Worm (Caenorhabditis elegans) whole organism, mixed stage, embryonic: ENCODE results near the gene cdh-7.

Experiments used
- bed-3 ChIP-seq: fragments of 200-800 bp; sonication (Bioruptor generic); optimal IDR thresholded peaks from 3 replicates; lab custom pipeline; 2018; ENCODE audit warnings: mild to moderate bottlenecking, missing genetic modification characterization, moderate library complexity, missing compliant biosample characterization
- blmp-1 ChIP-seq: fragments of 150-350 bp; optimal IDR thresholded peaks from 2 replicates; lab custom pipeline; 2014; ENCODE audit warnings: missing biosample characterization, missing genetic modification characterization
- ceh-39 ChIP-seq: fragments of 150-350 bp; optimal IDR thresholded peaks from 2 replicates; lab custom pipeline; 2014; ENCODE audit warnings: missing biosample characterization, missing genetic modification characterization
- ceh-83 ChIP-seq: fragments of 200-800 bp; sonication (Bioruptor generic); optimal IDR thresholded peaks from 2 replicates; lab custom pipeline; 2018; ENCODE audit warnings: mild to moderate bottlenecking, missing genetic modification characterization, missing compliant biosample characterization
- ces-1 ChIP-seq: fragments of 150-350 bp; optimal IDR thresholded peaks from 2 replicates; lab custom pipeline; 2014; ENCODE audit warnings: missing biosample characterization, missing genetic modification reagents, missing genetic modification characterization
- cnd-1 ChIP-seq: fragments of 200-800 bp; sonication (Bioruptor generic); optimal IDR thresholded peaks from 2 replicates; lab custom pipeline; 2018; ENCODE audit warnings: mild to moderate bottlenecking, missing genetic modification characterization, missing compliant biosample characterization
- drap-1 ChIP-seq: fragments of 200-800 bp; sonication (Bioruptor generic); optimal IDR thresholded peaks from 3 replicates; lab custom pipeline; 2018; ENCODE audit warnings: mild to moderate bottlenecking, missing genetic modification characterization, missing compliant biosample characterization
- elt-1 ChIP-seq: sonication (generic microtip); optimal IDR thresholded peaks from 2 replicates; lab custom pipeline; 2017; ENCODE audit warnings: missing genetic modification characterization, mild to moderate bottlenecking, missing compliant biosample characterization, antibody characterized with exemption, moderate library complexity, borderline replicate concordance; ENCODE audit not compliant: insufficient read depth
- elt-3 ChIP-seq: fragments of 150-350 bp; optimal IDR thresholded peaks from 2 replicates; lab custom pipeline; 2014; ENCODE audit warnings: missing biosample characterization, missing genetic modification characterization
- flh-1 ChIP-seq: fragments of 200-800 bp; sonication (Bioruptor generic); optimal IDR thresholded peaks from 2 replicates; lab custom pipeline; 2018; ENCODE audit warnings: mild to moderate bottlenecking, missing genetic modification characterization, moderate library complexity, missing compliant biosample characterization
- ham-2 ChIP-seq: fragments of 200-800 bp; sonication (Bioruptor generic); optimal IDR thresholded peaks from 2 replicates; lab custom pipeline; 2018; ENCODE audit warnings: mild to moderate bottlenecking, missing genetic modification characterization, missing compliant biosample characterization
- hlh-1 ChIP-seq: fragments of 150-350 bp; optimal IDR thresholded peaks from 2 replicates; lab custom pipeline; 2014; ENCODE audit warnings: missing biosample characterization, missing genetic modification reagents, missing genetic modification characterization
- lin-13 ChIP-seq: fragments of 150-350 bp; optimal IDR thresholded peaks from 2 replicates; lab custom pipeline; 2014; ENCODE audit warnings: missing biosample characterization, missing genetic modification characterization
- lin-32 ChIP-seq: fragments of 200-800 bp; sonication (Bioruptor generic); optimal IDR thresholded peaks from 2 replicates; lab custom pipeline; 2018; ENCODE audit warnings: mild to moderate bottlenecking, missing genetic modification characterization, missing compliant biosample characterization
- lsy-2 ChIP-seq: fragments of 150-350 bp; optimal IDR thresholded peaks from 2 replicates; lab custom pipeline; 2014; ENCODE audit warnings: missing biosample characterization, missing genetic modification characterization
- mab-5 ChIP-seq: fragments of 150-350 bp; optimal IDR thresholded peaks from 2 replicates; lab custom pipeline; 2014; ENCODE audit warnings: missing biosample characterization, missing genetic modification characterization
- mep-1 ChIP-seq: fragments of 150-350 bp; optimal IDR thresholded peaks from 2 replicates; lab custom pipeline; 2017; ENCODE audit warnings: missing biosample characterization, missing genetic modification reagents, missing genetic modification characterization, inconsistent platforms
- mls-2 ChIP-seq: sonication (generic microtip); optimal IDR thresholded peaks from 2 replicates; lab custom pipeline; 2016; ENCODE audit warnings: mild to moderate bottlenecking, missing genetic modification characterization, moderate library complexity, missing compliant biosample characterization
- nhr-12 ChIP-seq: fragments of 150-350 bp; optimal IDR thresholded peaks from 2 replicates; lab custom pipeline; 2014; ENCODE audit warnings: missing biosample characterization, missing genetic modification characterization
- nhr-2 ChIP-seq: fragments of 150-350 bp; optimal IDR thresholded peaks from 2 replicates; lab custom pipeline; 2014; ENCODE audit warnings: missing biosample characterization, missing genetic modification characterization
- nhr-237 ChIP-seq: fragments of 150-350 bp; optimal IDR thresholded peaks from 2 replicates; lab custom pipeline; 2014; ENCODE audit warnings: missing biosample characterization, missing genetic modification characterization
- nhr-28 ChIP-seq: fragments of 150-350 bp; optimal IDR thresholded peaks from 2 replicates; lab custom pipeline; 2014; ENCODE audit warnings: missing biosample characterization, missing genetic modification characterization
- nhr-76 ChIP-seq: sonication (generic microtip); optimal IDR thresholded peaks from 2 replicates; lab custom pipeline; 2017; ENCODE audit warnings: missing biosample characterization, missing genetic modification characterization
- pha-4 ChIP-seq: fragments of 150-350 bp; optimal IDR thresholded peaks from 2 replicates; lab custom pipeline; 2018; ENCODE audit warnings: missing biosample characterization, missing genetic modification reagents, missing genetic modification characterization
- sem-2 ChIP-seq: fragments of 200-800 bp; sonication (Bioruptor generic); optimal IDR thresholded peaks from 2 replicates; lab custom pipeline; 2018; ENCODE audit warnings: mild to moderate bottlenecking, missing genetic modification characterization, missing compliant biosample characterization
- snpc-4 ChIP-seq: fragments of 150-350 bp; optimal IDR thresholded peaks from 2 replicates; lab custom pipeline; 2014; ENCODE audit warnings: missing biosample characterization, missing genetic modification characterization
- sptf-1 ChIP-seq: sonication (generic microtip); optimal IDR thresholded peaks from 2 replicates; lab custom pipeline; 2017; ENCODE audit warnings: mild to moderate bottlenecking, missing genetic modification characterization, moderate library complexity, missing compliant biosample characterization
- unc-120 ChIP-seq: sonication (generic microtip); optimal IDR thresholded peaks from 2 replicates; lab custom pipeline; 2017; ENCODE audit warnings: missing genetic modification characterization, missing compliant biosample characterization; ENCODE audit not compliant: poor library complexity, severe bottlenecking
- unc-39 ChIP-seq: fragments of 150-350 bp; optimal IDR thresholded peaks from 2 replicates; lab custom pipeline; 2014; ENCODE audit warnings: missing biosample characterization, missing genetic modification characterization
- unc-62 ChIP-seq: fragments of 150-350 bp; optimal IDR thresholded peaks from 2 replicates; lab custom pipeline; 2014; ENCODE audit warnings: missing biosample characterization, missing genetic modification reagents, missing genetic modification characterization
- zip-8 ChIP-seq: fragments of 150-350 bp; optimal IDR thresholded peaks from 2 replicates; lab custom pipeline; 2014; ENCODE audit warnings: missing biosample characterization, missing genetic modification characterization
- ztf-11 ChIP-seq: fragments of 150-350 bp; optimal IDR thresholded peaks from 2 replicates; lab custom pipeline; 2014; ENCODE audit warnings: missing biosample characterization, missing genetic modification characterization

Gene cdh-7

ce11 chrII:14816086-14816485 lies 26.9 kb upstream of the cdh-7 start:
- TF ChIP-seq lin-32 (GFP tag; lab: Kevin White, UChicago) (no peak), nhr-76 (no peak), mab-5 (tag; lab: Kevin White, UChicago) (no peak), blmp-1 (tag; lab: Kevin White, UChicago) (no peak), ceh-83 (GFP tag; lab: Kevin White, UChicago) (no peak), ces-1 (GFP tag; lab: Kevin White, UChicago) (no peak), mls-2 (tag; lab: Kevin White, UChicago) (no peak), unc-39 (no peak), pha-4 (tag; lab: Kevin White, UChicago) (no peak), sem-2 (GFP tag; lab: Kevin White, UChicago) (no peak), nhr-237 (tag; lab: Kevin White, UChicago) (no peak), hlh-1 (tag; lab: Kevin White, UChicago) (no peak), elt-3 (tag; lab: Kevin White, UChicago) (no peak), cnd-1 (tag; lab: Kevin White, UChicago) (no peak), ztf-11 (tag; lab: Kevin White, UChicago) (no peak), drap-1 (GFP tag; lab: Kevin White, UChicago) (no peak), zip-8 (tag; lab: Kevin White, UChicago) (no peak), ham-2 (GFP tag; lab: Kevin White, UChicago) (no peak)

DNA sequence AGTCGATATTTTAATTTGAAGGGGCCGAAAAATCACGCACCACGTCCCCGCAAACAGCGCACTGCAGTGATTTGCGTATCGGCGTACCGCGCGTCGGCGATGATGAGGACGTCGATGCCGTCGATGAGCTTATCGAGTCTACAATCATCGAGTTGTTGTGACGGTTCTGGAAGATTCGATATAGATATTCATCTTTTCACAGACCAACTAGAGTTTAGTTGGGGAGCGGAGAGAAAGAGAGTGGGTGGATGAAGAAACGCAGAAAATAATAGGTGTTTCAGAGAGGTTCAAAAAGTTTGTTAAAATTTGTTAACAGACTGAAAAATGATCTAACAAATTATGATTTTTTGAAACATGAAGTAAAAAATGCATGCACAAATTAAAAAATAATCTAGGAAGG lies 24.7 kb upstream of the cdh-7 start, which contains the start of gene nhr-61:
Gene nhr-61, minus strand, starts transcription at position 168 of the 400 bp plus-strand sequence.
- TF ChIP-seq blmp-1 (tag; lab: Kevin White, UChicago): no peak
- peak; percentile 73 for TF ChIP-seq elt-1 (tag; lab: Kevin White, UChicago)

DNA sequence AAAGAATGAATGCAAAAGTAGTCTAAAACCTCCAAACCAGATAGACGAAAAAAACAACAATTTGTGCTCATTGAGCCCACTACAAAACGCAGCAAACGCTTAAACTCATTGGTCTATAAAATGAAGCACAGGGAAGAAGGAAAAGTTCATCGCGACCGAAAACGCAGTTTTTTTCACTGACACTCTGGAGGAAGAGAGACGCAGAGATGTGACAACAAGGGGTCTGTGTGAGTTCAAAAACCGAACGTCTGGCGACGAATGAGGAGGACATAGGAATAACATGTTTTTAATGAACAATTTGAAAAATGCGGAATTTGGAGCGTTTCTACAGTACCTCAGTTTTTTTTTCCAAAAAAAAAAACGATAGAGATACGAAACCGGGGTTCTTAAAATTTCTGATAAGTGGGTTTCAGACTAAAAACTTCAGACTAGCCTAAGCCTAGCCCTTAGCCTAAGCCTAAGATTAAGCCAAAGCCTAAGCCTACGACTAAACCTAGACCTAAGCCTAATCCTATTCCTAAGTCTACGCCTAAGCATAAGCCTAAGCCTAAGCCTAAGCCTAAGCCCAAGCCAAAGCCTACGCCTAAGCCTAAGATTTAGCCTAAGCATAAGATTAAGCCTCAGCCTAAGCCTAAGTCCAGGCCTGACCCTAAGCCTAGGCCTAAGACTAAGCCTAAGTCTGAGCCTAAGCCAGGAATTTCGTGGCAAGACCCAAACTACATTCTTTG lies 23.6 kb upstream of the cdh-7 start:
- TF ChIP-seq drap-1 (GFP tag; lab: Kevin White, UChicago) (no peak), sptf-1 (tag; lab: Kevin White, UChicago) (no peak), pha-4 (tag; lab: Kevin White, UChicago) (no peak), ham-2 (GFP tag; lab: Kevin White, UChicago) (peak; percentile 36), bed-3 (GFP tag; lab: Kevin White, UChicago) (no peak), ceh-83 (GFP tag; lab: Kevin White, UChicago) (no peak), zip-8 (tag; lab: Kevin White, UChicago) (no peak)

ce11 chrII:14820460-14820859 lies 22.6 kb upstream of the cdh-7 start:
- TF ChIP-seq drap-1 (GFP tag; lab: Kevin White, UChicago) (no peak), ham-2 (GFP tag; lab: Kevin White, UChicago) (no peak), elt-1 (tag; lab: Kevin White, UChicago) (no peak), snpc-4 (no peak), nhr-12 (tag; lab: Kevin White, UChicago) (no peak), lin-32 (GFP tag; lab: Kevin White, UChicago) (no peak), mls-2 (tag; lab: Kevin White, UChicago) (no peak), ztf-11 (tag; lab: Kevin White, UChicago) (no peak), pha-4 (tag; lab: Kevin White, UChicago) (no peak), nhr-28 (tag; lab: Kevin White, UChicago) (no peak), unc-120 (tag; lab: Kevin White, UChicago) (no peak), mab-5 (tag; lab: Kevin White, UChicago) (no peak), hlh-1 (tag; lab: Kevin White, UChicago) (no peak), ces-1 (GFP tag; lab: Kevin White, UChicago) (no peak), unc-62 (no peak), flh-1 (GFP tag; lab: Kevin White, UChicago) (no peak), elt-3 (tag; lab: Kevin White, UChicago) (no peak), unc-39 (no peak), lsy-2 (no peak), nhr-2 (tag; lab: Kevin White, UChicago) (no peak)

ce11 chrII:14822419-14822818 lies 20.6 kb upstream of the cdh-7 start:
- TF ChIP-seq pha-4 (tag; lab: Kevin White, UChicago) (peak; percentile 73), drap-1 (GFP tag; lab: Kevin White, UChicago) (no peak), elt-3 (tag; lab: Kevin White, UChicago) (peak; percentile 62), sem-2 (GFP tag; lab: Kevin White, UChicago) (no peak), snpc-4 (no peak), mep-1 (tag; lab: Kevin White, UChicago) (peak; percentile 20), lin-32 (GFP tag; lab: Kevin White, UChicago) (no peak), nhr-76 (no peak), zip-8 (tag; lab: Kevin White, UChicago) (no peak), elt-1 (tag; lab: Kevin White, UChicago) (peak; percentile 67), lin-13 (no peak), ces-1 (GFP tag; lab: Kevin White, UChicago) (no peak), ceh-39 (tag; lab: Kevin White, UChicago) (no peak), nhr-237 (tag; lab: Kevin White, UChicago) (peak; percentile 70), nhr-28 (tag; lab: Kevin White, UChicago) (no peak), unc-62 (peak; percentile 9), nhr-12 (tag; lab: Kevin White, UChicago) (no peak), ham-2 (GFP tag; lab: Kevin White, UChicago) (peak; percentile 89)
